Fruit fly (Drosophila melanogaster): ENCODE measurements around the gene CG3156.

CG3156 gene

DNA sequence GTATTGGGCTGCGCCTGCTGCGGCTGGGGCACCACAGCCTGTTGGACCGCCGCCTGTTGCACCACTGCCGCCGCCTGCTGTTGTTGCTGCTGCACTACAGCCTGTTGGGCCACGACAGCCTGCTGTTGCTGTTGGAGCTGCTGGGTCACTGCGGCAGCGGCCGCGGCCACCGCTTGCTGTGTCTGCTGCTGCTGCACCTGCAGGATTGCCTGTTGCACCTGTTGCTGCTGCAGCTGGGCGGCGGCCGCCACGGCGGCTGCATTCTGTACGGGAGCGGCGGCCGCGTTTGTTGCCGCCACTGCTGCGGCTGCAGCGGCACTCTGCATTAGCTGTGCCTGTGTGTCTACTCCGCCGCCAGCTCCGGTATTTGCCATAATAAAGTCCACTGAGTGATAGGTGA lies 31.2 kb downstream of the CG3156 start:
- no peak for TF ChIP-seq jim (GFP tag; optimal IDR thresholded peaks at IDR 0.05)
- no peak for TF ChIP-seq h (GFP tag; optimal IDR thresholded peaks at IDR 0.05)
- TF ChIP-seq Dif (GFP tag; optimal IDR thresholded peaks at IDR 0.05; ENCODE audit: partially characterized antibody): no peak
- TF ChIP-seq foxo (GFP tag; optimal IDR thresholded peaks at IDR 0.05): no peak
- TF ChIP-seq Jra (GFP tag; optimal IDR thresholded peaks at IDR 0.05): no peak
- TF ChIP-seq Abd-B (GFP tag; optimal IDR thresholded peaks at IDR 0.05): no peak
- TF ChIP-seq CG9705 (GFP tag; optimal IDR thresholded peaks at IDR 0.05): no peak
- no peak for TF ChIP-seq CrebA (GFP tag; optimal IDR thresholded peaks at IDR 0.05; ENCODE audit: borderline replicate concordance)
- no peak for TF ChIP-seq ey (GFP tag; optimal IDR thresholded peaks at IDR 0.05)
- no peak for TF ChIP-seq Myc (optimal IDR thresholded peaks at IDR 0.05)
- TF ChIP-seq usp (GFP tag; optimal IDR thresholded peaks at IDR 0.05): no peak
- no peak for TF ChIP-seq rgr (GFP tag; optimal IDR thresholded peaks at IDR 0.05)
- no peak for TF ChIP-seq GATAd (GFP tag; optimal IDR thresholded peaks at IDR 0.05)

DNA sequence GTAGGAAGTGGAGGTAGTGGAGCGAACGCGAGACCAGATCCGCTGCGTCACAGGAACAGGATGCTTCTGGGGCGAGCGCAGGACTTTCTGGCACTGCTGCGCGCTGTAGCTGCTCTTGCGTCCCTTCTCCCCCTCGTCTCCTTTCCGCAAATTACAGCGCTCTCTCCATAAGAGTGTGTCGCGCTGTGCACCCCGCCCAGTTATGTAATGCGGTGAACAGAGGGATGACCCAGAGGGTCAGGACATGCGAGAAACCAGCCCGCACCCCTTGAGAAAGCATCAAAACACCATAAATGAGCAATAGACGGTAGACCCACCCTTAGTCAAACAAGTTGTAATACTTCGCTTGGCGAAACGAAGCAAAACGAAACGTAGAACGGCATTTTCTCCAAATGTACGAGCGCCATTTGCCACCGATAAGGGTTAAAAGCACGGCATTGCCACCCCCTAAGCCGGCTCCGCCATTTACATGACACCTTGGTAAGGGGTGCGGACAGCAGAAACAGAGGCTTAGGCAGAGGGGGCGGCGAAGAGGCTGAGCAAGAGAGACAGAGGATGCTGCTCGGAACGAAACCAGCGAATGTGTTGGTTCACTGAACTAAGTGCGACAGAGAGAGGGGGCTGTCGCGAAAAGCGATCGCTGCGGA lies 32.7 kb downstream of the CG3156 start:
- TF ChIP-seq fru (GFP tag; optimal IDR thresholded peaks at IDR 0.05) (no peak), Hr78 (GFP tag; optimal IDR thresholded peaks at IDR 0.05) (no peak), Rel (GFP tag; optimal IDR thresholded peaks at IDR 0.05) (no peak), Rel (tag; optimal IDR thresholded peaks at IDR 0.05) (no peak), GATAd (GFP tag; optimal IDR thresholded peaks at IDR 0.05) (no peak), Dif (GFP tag; optimal IDR thresholded peaks at IDR 0.05; ENCODE audit: partially characterized antibody) (no peak), Abd-B (GFP tag; optimal IDR thresholded peaks at IDR 0.05) (no peak), Jra (GFP tag; optimal IDR thresholded peaks at IDR 0.05) (no peak), Hr83 (GFP tag; optimal IDR thresholded peaks at IDR 0.05; ENCODE audit: poor library complexity, severe bottlenecking) (no peak), usp (GFP tag; optimal IDR thresholded peaks at IDR 0.05) (no peak), dmrt93B (GFP tag; optimal IDR thresholded peaks at IDR 0.05) (no peak), CG9705 (GFP tag; optimal IDR thresholded peaks at IDR 0.05) (no peak), Vsx2 (GFP tag; optimal IDR thresholded peaks at IDR 0.05; ENCODE audit: partially characterized antibody) (no peak), h (GFP tag; optimal IDR thresholded peaks at IDR 0.05) (no peak), CG32264 (GFP tag; optimal IDR thresholded peaks at IDR 0.05) (no peak), woc (GFP tag; optimal IDR thresholded peaks at IDR 0.05) (no peak), Dfd (GFP tag; optimal IDR thresholded peaks at IDR 0.05) (no peak), lola (GFP tag; optimal IDR thresholded peaks at IDR 0.05) (no peak), CrebA (GFP tag; optimal IDR thresholded peaks at IDR 0.05; ENCODE audit: borderline replicate concordance) (no peak), brk (GFP tag; optimal IDR thresholded peaks at IDR 0.05) (no peak), br (GFP tag; optimal IDR thresholded peaks at IDR 0.05) (no peak)

DNA sequence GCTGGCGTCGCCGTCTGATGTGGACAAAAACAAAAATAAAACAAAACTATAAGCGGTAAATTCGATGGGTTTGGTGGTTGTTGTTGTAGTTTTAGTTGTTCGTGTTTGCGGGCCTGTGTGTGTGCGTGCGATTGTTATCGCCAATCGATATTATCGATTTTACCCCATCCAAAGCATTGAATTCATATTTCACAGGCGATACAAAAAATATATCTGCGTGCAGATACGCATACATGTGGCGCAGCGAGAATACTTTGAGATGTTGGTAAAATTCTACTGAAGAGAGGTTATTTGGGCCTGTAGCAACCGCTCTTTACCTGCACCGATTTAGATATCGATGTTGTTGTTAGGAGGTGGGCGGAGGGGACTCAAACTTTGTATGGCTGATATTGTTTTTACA lies 34.0 kb downstream of the CG3156 start:
- no peak for TF ChIP-seq dsf (GFP tag; optimal IDR thresholded peaks at IDR 0.05; ENCODE audit: borderline replicate concordance)
- no peak for TF ChIP-seq Sp1 (GFP tag; optimal IDR thresholded peaks at IDR 0.05)
- TF ChIP-seq Hr83 (GFP tag; optimal IDR thresholded peaks at IDR 0.05; ENCODE audit: poor library complexity, severe bottlenecking): no peak
- TF ChIP-seq GATAd (GFP tag; optimal IDR thresholded peaks at IDR 0.05): no peak
- no peak for TF ChIP-seq Rel (GFP tag; optimal IDR thresholded peaks at IDR 0.05)
- TF ChIP-seq Rel (tag; optimal IDR thresholded peaks at IDR 0.05): no peak
- no peak for TF ChIP-seq rgr (GFP tag; optimal IDR thresholded peaks at IDR 0.05)
- TF ChIP-seq Hnf4 (GFP tag; optimal IDR thresholded peaks at IDR 0.05): no peak
- TF ChIP-seq N (GFP tag; optimal IDR thresholded peaks at IDR 0.05): no peak

DNA sequence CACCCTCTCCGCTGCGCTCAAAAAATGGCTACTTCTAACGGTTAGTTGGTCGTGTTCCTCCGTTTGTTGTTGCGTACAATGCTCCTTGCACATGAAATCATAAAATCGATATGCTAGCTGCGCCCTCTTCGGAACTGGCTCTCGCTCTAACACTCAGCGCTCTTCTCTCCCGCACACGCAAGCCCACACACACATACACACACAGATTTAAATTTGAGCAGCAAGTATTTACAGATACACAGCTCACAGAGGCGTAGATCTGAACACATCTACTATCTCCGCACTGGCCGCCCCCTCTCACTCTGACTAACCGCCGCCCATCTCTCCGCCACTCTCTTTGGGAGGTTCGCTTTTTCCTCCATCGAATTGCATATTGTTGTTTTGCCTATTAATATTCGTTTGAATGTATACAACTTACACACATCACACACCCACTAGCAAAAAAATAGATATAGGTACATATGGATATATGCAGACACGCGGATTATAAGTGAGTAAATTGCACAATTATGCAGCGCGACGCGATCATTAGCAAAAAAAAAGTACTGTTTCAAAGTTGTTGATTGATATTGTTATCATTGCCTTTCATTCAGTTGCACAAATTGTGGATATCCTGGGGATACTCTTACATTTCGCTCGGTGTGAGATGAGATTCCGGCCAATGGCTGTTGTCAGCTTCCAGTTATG lies 34.8 kb downstream of the CG3156 start:
- TF ChIP-seq Abd-B (GFP tag; optimal IDR thresholded peaks at IDR 0.05) (no peak), Vsx2 (GFP tag; optimal IDR thresholded peaks at IDR 0.05; ENCODE audit: partially characterized antibody) (no peak), fru (GFP tag; optimal IDR thresholded peaks at IDR 0.05) (peak; percentile 88), Hnf4 (GFP tag; optimal IDR thresholded peaks at IDR 0.05) (peak; percentile 93), HLH106 (tag; optimal IDR thresholded peaks at IDR 0.05) (peak; percentile 77), dsf (GFP tag; optimal IDR thresholded peaks at IDR 0.05; ENCODE audit: borderline replicate concordance) (peak; percentile 25), Myc (optimal IDR thresholded peaks at IDR 0.05) (no peak), CG32264 (GFP tag; optimal IDR thresholded peaks at IDR 0.05) (peak; percentile 73), CG9705 (GFP tag; optimal IDR thresholded peaks at IDR 0.05) (peak; percentile 52), Rel (GFP tag; optimal IDR thresholded peaks at IDR 0.05) (no peak), Rel (tag; optimal IDR thresholded peaks at IDR 0.05) (peak; percentile 57), dl (GFP tag; optimal IDR thresholded peaks at IDR 0.05; ENCODE audit: insufficient read depth in 1 of 2, partially characterized antibody in 2 of 2) (peak in 1 of 2 experiments; percentile 70), foxo (GFP tag; optimal IDR thresholded peaks at IDR 0.05) (peak; percentile 23 to 95), GATAd (GFP tag; optimal IDR thresholded peaks at IDR 0.05) (peak; percentile 64), br (GFP tag; optimal IDR thresholded peaks at IDR 0.05) (peak; percentile 88), rgr (GFP tag; optimal IDR thresholded peaks at IDR 0.05) (peak; percentile 93), Jra (GFP tag; optimal IDR thresholded peaks at IDR 0.05) (peak; percentile 85), Hr78 (GFP tag; optimal IDR thresholded peaks at IDR 0.05) (no peak), CrebA (GFP tag; optimal IDR thresholded peaks at IDR 0.05; ENCODE audit: borderline replicate concordance) (no peak), woc (GFP tag; optimal IDR thresholded peaks at IDR 0.05) (peak; percentile 66), OdsH (GFP tag; optimal IDR thresholded peaks at IDR 0.05) (peak; percentile 85), psq (GFP tag; optimal IDR thresholded peaks at IDR 0.05) (peak; percentile 71), tai (GFP tag; optimal IDR thresholded peaks at IDR 0.05) (peak; percentile 93), pan (optimal IDR thresholded peaks at IDR 0.05) (no peak), dmrt93B (GFP tag; optimal IDR thresholded peaks at IDR 0.05) (peak; percentile 69), lola (GFP tag; optimal IDR thresholded peaks at IDR 0.05) (no peak), ey (GFP tag; optimal IDR thresholded peaks at IDR 0.05) (peak; percentile 91), usp (GFP tag; optimal IDR thresholded peaks at IDR 0.05) (no peak), Dfd (GFP tag; optimal IDR thresholded peaks at IDR 0.05) (no peak), Dif (GFP tag; optimal IDR thresholded peaks at IDR 0.05; ENCODE audit: partially characterized antibody) (peak; percentile 76), brk (GFP tag; optimal IDR thresholded peaks at IDR 0.05) (peak; percentile 83)

All from whole organism, wandering third instar larva.